Worm (Caenorhabditis elegans) whole organism, L4/young adult: ENCODE data around the gene lpl-1.

ENCODE experiments used
- W03F9.2 ChIP-seq: fragments of 150-350 bp; optimal IDR thresholded peaks from 2 replicates; lab custom pipeline; 2014; ENCODE audit warnings: missing biosample characterization, missing genetic modification characterization
- dao-5 ChIP-seq: sonication (generic microtip); optimal IDR thresholded peaks from 2 replicates; lab custom pipeline; 2016; ENCODE audit warnings: missing genotype, missing genetic modification characterization, moderate library complexity, missing compliant biosample characterization
- him-1 ChIP-seq: sonication (generic microtip); optimal IDR thresholded peaks from 2 replicates; lab custom pipeline; 2016; ENCODE audit warnings: missing genotype, missing genetic modification reagents, missing genetic modification characterization, missing compliant biosample characterization

Gene lpl-1

DNA sequence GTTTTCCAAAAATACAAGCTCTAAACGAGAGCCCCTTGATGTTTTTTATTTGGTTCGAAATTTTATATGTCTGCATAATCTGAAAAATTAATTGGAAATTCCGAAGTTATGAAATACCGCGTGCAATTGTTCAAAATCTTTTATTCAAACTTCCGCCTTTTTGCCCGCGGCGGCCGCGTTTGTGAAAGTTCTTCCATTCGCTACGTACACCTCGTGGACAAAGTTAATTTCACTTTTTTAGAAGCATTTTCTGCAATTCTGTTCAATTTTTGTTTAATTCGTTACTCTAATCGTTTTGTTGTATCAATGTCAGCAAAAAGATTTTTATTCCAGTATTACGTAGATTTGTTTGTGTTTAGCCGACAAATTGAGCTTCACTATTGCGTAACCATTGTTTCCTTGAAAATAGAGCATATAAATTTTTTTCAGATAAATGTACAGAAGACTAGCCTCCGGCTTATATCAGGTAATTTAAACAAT, 19.5 kb downstream of the lpl-1 start, which contains the start of gene mppb-1:
Gene mppb-1, plus strand, starts transcription at position 430 of the 480 bp plus-strand sequence.
- peak; percentile 66 for TF ChIP-seq him-1 (tag; lab: Kevin White, UChicago)
- TF ChIP-seq dao-5 (tag; lab: Kevin White, UChicago): no peak
- TF ChIP-seq W03F9.2 (tag; lab: Kevin White, UChicago): peak; percentile 72

DNA sequence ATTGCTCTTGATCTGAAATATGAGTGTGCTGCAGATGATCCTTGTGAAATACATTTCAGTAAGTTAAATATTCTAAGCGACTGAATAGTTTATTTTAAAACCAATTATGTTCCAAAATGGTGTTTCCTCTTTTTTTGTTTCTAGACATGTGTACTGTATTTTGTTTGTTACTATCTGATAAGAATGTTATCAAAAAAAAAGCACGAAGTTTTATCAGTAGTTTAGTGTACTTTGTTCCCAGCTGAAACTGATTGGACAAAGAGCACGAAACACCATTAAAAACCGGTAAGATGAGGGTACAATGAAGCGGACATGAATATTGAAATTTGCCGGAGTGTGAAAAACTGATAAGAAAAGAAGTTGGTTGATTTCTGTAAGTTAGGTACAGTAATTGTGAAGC, 23.6 kb downstream of the lpl-1 start:
- TF ChIP-seq W03F9.2 (tag; lab: Kevin White, UChicago) (no peak), him-1 (tag; lab: Kevin White, UChicago) (no peak), dao-5 (tag; lab: Kevin White, UChicago) (no peak)

DNA sequence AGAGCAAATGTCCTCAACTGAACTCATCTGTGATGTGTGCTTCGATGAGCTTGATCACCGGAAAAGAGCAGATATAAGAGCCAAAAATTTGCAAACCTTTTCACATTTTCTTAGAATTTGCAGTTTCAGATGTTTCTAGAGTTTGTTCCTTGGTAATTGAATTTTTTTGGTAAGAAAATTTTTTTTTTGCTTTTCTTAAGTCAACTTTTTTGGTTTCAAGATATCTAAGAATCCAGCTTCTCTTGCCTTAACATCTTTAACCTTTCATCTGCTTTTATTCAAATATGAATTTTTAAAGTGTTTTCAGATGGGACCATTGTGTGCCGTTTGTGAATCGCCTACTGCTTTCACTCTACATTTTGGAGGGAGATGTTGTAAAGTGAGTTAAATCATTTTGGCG, 24.1 kb downstream of the lpl-1 start, which contains the start of gene nhr-11:
Gene nhr-11, plus strand, starts transcription at position 301 of the 400 bp plus-strand sequence.
- no peak for TF ChIP-seq W03F9.2 (tag; lab: Kevin White, UChicago)
- TF ChIP-seq dao-5 (tag; lab: Kevin White, UChicago): no peak
- TF ChIP-seq him-1 (tag; lab: Kevin White, UChicago): no peak

DNA sequence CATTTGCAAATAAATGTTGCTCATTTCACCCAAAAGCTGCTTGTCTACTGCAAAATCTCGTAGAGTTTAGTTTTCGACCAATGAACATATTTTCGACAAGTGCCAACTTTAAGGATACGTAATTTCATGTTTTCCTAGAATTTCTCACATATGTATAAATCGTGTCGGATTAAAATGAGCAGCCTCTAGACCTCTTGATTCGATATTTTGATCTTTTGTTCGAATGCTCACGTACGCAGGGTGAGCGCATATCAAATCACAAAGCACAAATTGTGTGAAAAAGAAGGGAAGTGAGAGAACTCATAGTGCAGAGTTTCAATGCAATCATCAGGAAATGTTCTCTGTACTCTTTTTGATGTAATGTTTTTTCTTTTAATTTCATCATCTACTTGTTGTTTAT, 30.3 kb downstream of the lpl-1 start:
- TF ChIP-seq dao-5 (tag; lab: Kevin White, UChicago) (no peak), him-1 (tag; lab: Kevin White, UChicago) (no peak), W03F9.2 (tag; lab: Kevin White, UChicago) (no peak)

DNA sequence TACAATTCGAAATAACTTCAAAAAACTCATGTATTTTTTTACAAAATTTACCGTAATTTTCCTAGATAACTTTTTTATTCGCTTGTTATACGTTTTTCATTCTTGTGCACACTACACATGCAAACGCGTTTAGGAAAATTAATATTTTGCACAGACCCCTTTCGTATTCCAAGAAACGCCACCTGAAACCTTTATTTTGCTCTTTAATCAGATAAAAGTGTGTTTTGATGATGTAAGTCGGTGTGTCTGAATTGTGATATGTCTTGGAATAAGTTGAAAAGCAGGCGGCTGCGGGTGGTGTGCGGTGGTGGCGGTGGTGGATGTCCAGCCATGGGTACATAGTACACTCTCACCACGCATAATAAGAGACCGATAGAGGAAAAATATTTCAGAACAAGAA, 40.4 kb downstream of the lpl-1 start:
- TF ChIP-seq dao-5 (tag; lab: Kevin White, UChicago) (no peak), him-1 (tag; lab: Kevin White, UChicago) (no peak), W03F9.2 (tag; lab: Kevin White, UChicago) (no peak)

DNA sequence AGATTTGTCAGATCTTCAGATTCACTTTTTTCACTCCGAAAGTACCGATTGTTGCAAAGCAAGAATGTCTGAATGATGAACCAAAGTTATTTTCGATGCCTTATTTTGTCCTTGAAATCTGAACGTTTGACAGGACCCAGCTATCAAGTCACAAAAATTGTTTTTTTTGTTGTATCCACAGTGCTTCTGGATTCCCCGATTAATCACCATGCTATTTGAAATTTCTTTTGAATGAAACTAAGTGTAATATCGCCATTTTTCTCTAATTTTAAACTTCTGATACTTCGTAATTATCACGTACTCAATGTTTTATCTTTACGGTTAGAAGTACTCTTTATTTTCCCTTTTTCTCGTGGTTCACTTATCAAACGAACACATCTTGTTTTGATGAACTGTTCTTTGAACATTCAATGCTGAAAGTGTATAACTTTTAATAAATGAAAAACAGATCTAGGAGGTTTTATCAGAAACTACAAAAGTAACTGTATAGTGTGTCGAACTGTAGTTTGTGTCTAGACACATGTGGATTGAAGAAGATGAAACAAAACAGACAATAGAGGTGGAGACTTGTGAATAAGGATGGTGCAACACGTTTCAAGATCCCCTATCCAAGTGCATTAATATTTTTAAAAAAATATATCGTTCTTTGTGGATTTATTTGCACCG, 42.2 kb downstream of the lpl-1 start:
- TF ChIP-seq dao-5 (tag; lab: Kevin White, UChicago): no peak
- TF ChIP-seq W03F9.2 (tag; lab: Kevin White, UChicago): no peak
- TF ChIP-seq him-1 (tag; lab: Kevin White, UChicago): no peak

DNA sequence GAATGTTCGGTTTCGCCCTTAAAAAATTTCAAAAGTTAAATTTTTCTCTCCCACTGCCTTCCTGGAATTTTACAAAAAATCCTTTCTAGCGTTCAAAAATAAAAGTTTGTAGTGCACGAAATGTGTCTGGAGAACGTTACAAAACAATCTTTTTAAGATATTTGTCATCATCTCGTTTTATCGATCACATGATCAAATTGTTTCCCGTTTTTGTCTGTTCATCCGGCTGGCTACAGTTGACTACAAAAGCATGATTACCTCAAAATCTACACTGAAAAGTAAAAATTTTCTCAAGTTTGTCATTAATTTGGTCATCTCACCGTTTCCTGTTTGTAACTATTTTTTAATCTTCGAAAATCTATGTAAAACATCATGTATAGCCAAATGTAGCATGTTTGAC, 42.8 kb downstream of the lpl-1 start:
- TF ChIP-seq W03F9.2 (tag; lab: Kevin White, UChicago) (no peak), dao-5 (tag; lab: Kevin White, UChicago) (no peak), him-1 (tag; lab: Kevin White, UChicago) (no peak)

DNA sequence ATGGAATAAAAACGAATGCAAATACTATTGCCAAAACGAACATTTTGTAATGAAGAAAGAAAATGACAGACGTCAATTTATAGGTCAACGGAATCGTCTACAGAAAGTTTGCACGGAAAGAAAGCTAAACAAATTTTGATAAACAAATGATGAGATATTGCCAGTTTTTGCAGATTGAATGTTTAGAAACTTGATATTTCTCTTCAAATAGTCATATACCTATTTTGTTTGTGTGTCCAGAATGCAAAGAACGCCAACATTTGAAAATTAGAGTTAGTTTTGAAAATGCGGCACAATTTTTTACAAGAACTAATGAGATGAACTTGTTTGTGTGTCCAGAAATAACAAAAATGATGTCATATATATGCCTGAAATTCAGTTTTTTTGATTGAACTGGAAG, 48.6 kb downstream of the lpl-1 start, which contains the start of gene Y73F4A.1:
Gene Y73F4A.1, minus strand, starts transcription at position 101 of the 400 bp plus-strand sequence.
- TF ChIP-seq him-1 (tag; lab: Kevin White, UChicago): no peak
- no peak for TF ChIP-seq dao-5 (tag; lab: Kevin White, UChicago)
- TF ChIP-seq W03F9.2 (tag; lab: Kevin White, UChicago): no peak

DNA sequence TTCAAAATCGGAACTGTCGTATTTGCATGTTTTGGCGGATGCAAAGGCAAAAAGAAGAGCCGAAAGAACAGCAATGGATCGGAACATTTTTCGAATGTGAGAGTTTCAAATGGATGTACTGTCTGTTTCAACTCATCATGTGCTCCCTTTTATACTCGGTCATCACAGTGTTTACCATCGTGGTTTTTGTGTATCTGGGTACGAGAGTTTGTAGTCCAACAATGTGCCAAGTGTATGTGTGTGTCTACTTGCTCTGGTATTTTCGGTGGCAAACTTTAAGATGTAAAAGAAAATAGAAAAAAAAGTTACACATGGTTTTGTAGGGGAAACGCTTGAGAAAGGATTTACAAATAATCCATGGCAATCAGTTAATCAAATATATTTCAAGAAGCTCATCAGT, 50.6 kb downstream of the lpl-1 start, which contains the start of gene Y73F4A.2:
Gene Y73F4A.2, minus strand, starts transcription at position 124 of the 400 bp plus-strand sequence.
- TF ChIP-seq W03F9.2 (tag; lab: Kevin White, UChicago) (no peak), dao-5 (tag; lab: Kevin White, UChicago) (no peak), him-1 (tag; lab: Kevin White, UChicago) (no peak)
